Worm (Caenorhabditis elegans): ENCODE measurements around the gene ufl-1.

The ufl-1 gene

ce11 chrIV:7052135-7052534 lies 15.5 kb upstream of the ufl-1 start:
- no peak for TF ChIP-seq hlh-30 (tag; optimal IDR thresholded peaks at IDR 0.05; ENCODE audit: insufficient read depth)
- no peak for TF ChIP-seq saeg-2 (GFP tag; IDR thresholded peaks at IDR 0.05)
- no peak for TF ChIP-seq dve-1 (tag; optimal IDR thresholded peaks at IDR 0.05; ENCODE audit: insufficient read depth)
- no peak for TF ChIP-seq mdt-29 (GFP tag; IDR thresholded peaks at IDR 0.05)
- no peak for TF ChIP-seq zfp-2 (tag; optimal IDR thresholded peaks at IDR 0.05)

ce11 chrIV:7051515-7051914 lies 14.9 kb upstream of the ufl-1 start:
- TF ChIP-seq aha-1 (tag) (peak; percentile 52), mdt-29 (GFP tag; IDR thresholded peaks at IDR 0.05) (0 out of 2 replicates have a peak, but pooled peaks have one; percentile 14), lin-1 (GFP tag; IDR thresholded peaks at IDR 0.05) (no peak), ama-1 (optimal IDR thresholded peaks at IDR 0.05) (peak; percentile 30)

ce11 chrIV:7049672-7050206 lies 13.1 kb upstream of the ufl-1 start, which contains the start of gene nhr-105:
TSS of gene nhr-105 (plus strand) at chrIV:7050156.
- TF ChIP-seq lin-13 (GFP tag; optimal IDR thresholded peaks at IDR 0.05) (peak; percentile 12), ztf-7 (tag; optimal IDR thresholded peaks at IDR 0.05) (peak; percentile 57), ces-1 (GFP tag; optimal IDR thresholded peaks at IDR 0.05) (no peak), egl-43 (GFP tag; IDR thresholded peaks at IDR 0.05) (no peak), aha-1 (tag) (peak; percentile 98), nhr-10 (tag; optimal IDR thresholded peaks at IDR 0.05) (peak; percentile 74), spr-1 (tag; optimal IDR thresholded peaks at IDR 0.05) (no peak), D1046.2 (GFP tag; IDR thresholded peaks at IDR 0.05) (no peak), fos-1 (tag; optimal IDR thresholded peaks at IDR 0.05) (no peak), rbr-2 (tag; optimal IDR thresholded peaks at IDR 0.05) (peak; percentile 17), ceh-82 (tag; optimal IDR thresholded peaks at IDR 0.05) (no peak), mdl-1 (tag; optimal IDR thresholded peaks at IDR 0.05) (peak in 1 of 2 experiments; percentile 59), vab-7 (GFP tag; IDR thresholded peaks at IDR 0.05) (no peak), madf-9 (GFP tag; conservative IDR thresholded peaks at IDR 0.05) (no peak; the same call in 1 of the 2 replicates), zfp-2 (tag; optimal IDR thresholded peaks at IDR 0.05) (no peak), snpc-4 (tag; optimal IDR thresholded peaks at IDR 0.05) (no peak), ZK546.5 (tag; optimal IDR thresholded peaks at IDR 0.05) (no peak), pha-4 (GFP tag; IDR thresholded peaks at IDR 0.05) (no peak), pha-4 (tag; optimal IDR thresholded peaks at IDR 0.05) (no peak), ZK337.2 (GFP tag; IDR thresholded peaks at IDR 0.05) (no peak), nhr-111 (GFP tag; optimal IDR thresholded peaks at IDR 0.05) (no peak), spr-3 (GFP tag; optimal IDR thresholded peaks at IDR 0.05) (no peak), mdt-29 (GFP tag; IDR thresholded peaks at IDR 0.05) (no peak), F44E2.7 (GFP tag; IDR thresholded peaks at IDR 0.05) (no peak), zfp-3 (GFP tag; conservative IDR thresholded peaks at IDR 0.05) (0 out of 2 replicates have a peak, but pooled peaks have one; percentile 11), nhr-48 (tag; optimal IDR thresholded peaks at IDR 0.05) (peak; percentile 88), F49E8.2 (tag; optimal IDR thresholded peaks at IDR 0.05; ENCODE audit: borderline replicate concordance) (no peak), R02D3.7 (tag; optimal IDR thresholded peaks at IDR 0.05) (no peak), ceh-62 (tag; optimal IDR thresholded peaks at IDR 0.05) (no peak), lin-29 (GFP tag; IDR thresholded peaks at IDR 0.05) (no peak), Y105C5A.15 (GFP tag; IDR thresholded peaks at IDR 0.05) (no peak), Y48G9A.11 (GFP tag; IDR thresholded peaks at IDR 0.05) (no peak), nhr-25 (tag; optimal IDR thresholded peaks at IDR 0.05; ENCODE audit: borderline replicate concordance, insufficient read depth) (peak; percentile 46), T20F7.1 (GFP tag; optimal IDR thresholded peaks at IDR 0.05) (peak; percentile 36), ceh-32 (tag; optimal IDR thresholded peaks at IDR 0.05; ENCODE audit: poor library complexity) (no peak), dmd-9 (GFP tag; IDR thresholded peaks at IDR 0.05) (no peak), dmd-6 (GFP tag; IDR thresholded peaks at IDR 0.05) (peak; percentile 77), T26A8.4 (GFP tag; IDR thresholded peaks at IDR 0.05) (peak; percentile 56; the same call in 1 of the 2 replicates), daf-8 (GFP tag; IDR thresholded peaks at IDR 0.05) (no peak), php-3 (GFP tag; IDR thresholded peaks at IDR 0.05) (peak; percentile 32; the same call in 1 of the 2 replicates), nhr-76 (tag; optimal IDR thresholded peaks at IDR 0.05) (peak; percentile 20), tag-97 (GFP tag; IDR thresholded peaks at IDR 0.05) (no peak)
